Fruit fly (Drosophila melanogaster) whole organism, prepupa: ENCODE measurements around the gene cup.

ENCODE experiments used
- Blimp-1 ChIP-seq: fragments of 200-800 bp; sonication (Bioruptor generic); optimal IDR thresholded peaks from 3 replicates; lab custom pipeline; 2017; ENCODE audit warnings: missing biosample characterization, missing genetic modification characterization, mild to moderate bottlenecking, moderate library complexity, missing genetic modification reagents
- CG10669 ChIP-seq: fragments of 200-800 bp; sonication (Bioruptor generic); optimal IDR thresholded peaks from 3 replicates; lab custom pipeline; 2018; ENCODE audit warnings: missing biosample characterization, mild to moderate bottlenecking, missing genetic modification characterization, moderate library complexity
- CG11762 ChIP-seq: fragments of 200-800 bp; sonication (Bioruptor generic); optimal IDR thresholded peaks from 3 replicates; lab custom pipeline; 2016; ENCODE audit warnings: missing biosample characterization, missing genetic modification characterization; ENCODE audit not compliant: insufficient read depth
- CG11902 ChIP-seq: fragments of 200-800 bp; sonication (Bioruptor generic); optimal IDR thresholded peaks from 3 replicates; lab custom pipeline; 2016; ENCODE audit warnings: missing biosample characterization, missing genetic modification characterization
- CG1621 ChIP-seq: fragments of 200-800 bp; sonication (Bioruptor generic); optimal IDR thresholded peaks from 3 replicates; lab custom pipeline; 2018; ENCODE audit warnings: missing biosample characterization, mild to moderate bottlenecking, missing genetic modification characterization
- CG31627 ChIP-seq: fragments of 200-800 bp; sonication (Bioruptor generic); optimal IDR thresholded peaks from 3 replicates; lab custom pipeline; 2016; ENCODE audit warnings: missing biosample characterization, missing genetic modification characterization
- CG32006 ChIP-seq: fragments of 200-800 bp; sonication (Bioruptor generic); optimal IDR thresholded peaks from 3 replicates; lab custom pipeline; 2017; ENCODE audit warnings: missing biosample characterization, mild to moderate bottlenecking, missing genetic modification characterization
- CG4318 ChIP-seq: fragments of 200-800 bp; sonication (Bioruptor generic); optimal IDR thresholded peaks from 3 replicates; lab custom pipeline; 2017; ENCODE audit warnings: missing biosample characterization, mild to moderate bottlenecking, missing genetic modification characterization
- CG6163 ChIP-seq: fragments of 200-800 bp; sonication (Bioruptor generic); IDR thresholded peaks from 3 replicates; pipeline ENCODE4 v1.3.6; 2022; ENCODE audit warnings: missing biosample characterization, missing genetic modification characterization
- CG6276 ChIP-seq: fragments of 200-800 bp; sonication (Bioruptor generic); optimal IDR thresholded peaks from 2 replicates; lab custom pipeline; 2017; ENCODE audit warnings: missing biosample characterization, mild to moderate bottlenecking, missing genetic modification characterization
- CG6792 ChIP-seq: fragments of 200-800 bp; sonication (Bioruptor generic); optimal IDR thresholded peaks from 3 replicates; lab custom pipeline; 2016; ENCODE audit warnings: missing biosample characterization, missing genetic modification characterization
- CG6808 ChIP-seq: fragments of 200-800 bp; sonication (Bioruptor generic); optimal IDR thresholded peaks from 3 replicates; lab custom pipeline; 2017; ENCODE audit warnings: missing biosample characterization, missing genetic modification characterization, mild to moderate bottlenecking, moderate library complexity, missing genetic modification reagents
- CG6854 ChIP-seq: fragments of 200-800 bp; sonication (Bioruptor generic); optimal IDR thresholded peaks from 2 replicates; lab custom pipeline; 2017; ENCODE audit warnings: missing biosample characterization, mild to moderate bottlenecking, missing genetic modification characterization
- CG8119 ChIP-seq: fragments of 200-800 bp; sonication (Bioruptor generic); IDR thresholded peaks from 3 replicates; pipeline ENCODE4 v1.3.6; 2022; ENCODE audit warnings: missing biosample characterization, missing genetic modification characterization
- CG8632 ChIP-seq: fragments of 200-800 bp; sonication (Bioruptor generic); optimal IDR thresholded peaks from 3 replicates; lab custom pipeline; 2016; ENCODE audit warnings: missing biosample characterization, missing genetic modification characterization
- Eip75B ChIP-seq: fragments of 200-800 bp; sonication (Bioruptor generic); optimal IDR thresholded peaks from 3 replicates; lab custom pipeline; 2016; ENCODE audit warnings: missing biosample characterization, missing genetic modification characterization
- Eip78C ChIP-seq: fragments of 200-800 bp; sonication (Bioruptor generic); peaks from one replicate; lab custom pipeline; 2016; ENCODE audit warnings: missing biosample characterization, missing genetic modification characterization
- Ets21C ChIP-seq: fragments of 200-800 bp; sonication (Bioruptor generic); optimal IDR thresholded peaks from 3 replicates; lab custom pipeline; 2016; ENCODE audit warnings: missing biosample characterization, missing genetic modification characterization
- Ets96B ChIP-seq: fragments of 200-800 bp; optimal IDR thresholded peaks from 2 replicates; lab custom pipeline; 2019; ENCODE audit warnings: missing biosample characterization, mild to moderate bottlenecking, missing genetic modification characterization, moderate library complexity
- Gug ChIP-seq: fragments of 200-800 bp; sonication (Bioruptor generic); IDR thresholded peaks from 2 replicates; pipeline ENCODE4 v1.3.6; 2022; ENCODE audit warnings: missing biosample characterization, missing genetic modification characterization
- Hr39 ChIP-seq: fragments of 200-800 bp; sonication (Bioruptor generic); optimal IDR thresholded peaks from 2 replicates; lab custom pipeline; 2016; ENCODE audit warnings: missing biosample characterization, missing genetic modification characterization
- Hr4 ChIP-seq: fragments of 200-800 bp; sonication (Bioruptor generic); optimal IDR thresholded peaks from 3 replicates; lab custom pipeline; 2016; ENCODE audit warnings: missing biosample characterization, missing genetic modification characterization
- Met ChIP-seq: fragments of 200-800 bp; sonication (Bioruptor generic); optimal IDR thresholded peaks from 3 replicates; lab custom pipeline; 2016; ENCODE audit warnings: missing biosample characterization, missing genetic modification characterization
- Smox ChIP-seq: fragments of 200-800 bp; sonication (Bioruptor generic); optimal IDR thresholded peaks from 3 replicates; lab custom pipeline; 2016; ENCODE audit warnings: missing biosample characterization, missing genetic modification characterization
- Sox14 ChIP-seq: fragments of 200-800 bp; sonication (Bioruptor generic); optimal IDR thresholded peaks from 3 replicates; lab custom pipeline; 2016; ENCODE audit warnings: missing biosample characterization, missing genetic modification characterization
- achi ChIP-seq: fragments of 200-800 bp; sonication (Bioruptor generic); optimal IDR thresholded peaks from 3 replicates; lab custom pipeline; 2016; ENCODE audit warnings: missing biosample characterization, missing genetic modification characterization
- acj6 ChIP-seq: fragments of 200-800 bp; sonication (Bioruptor generic); optimal IDR thresholded peaks from 3 replicates; lab custom pipeline; 2016; ENCODE audit warnings: missing biosample characterization, missing genetic modification characterization
- cyc ChIP-seq: fragments of 200-800 bp; sonication (Bioruptor generic); optimal IDR thresholded peaks from 3 replicates; lab custom pipeline; 2016; ENCODE audit warnings: missing biosample characterization, missing genetic modification characterization
- esn ChIP-seq: fragments of 200-800 bp; sonication (Bioruptor generic); optimal IDR thresholded peaks from 2 replicates; lab custom pipeline; 2016; ENCODE audit warnings: missing biosample characterization, mild to moderate bottlenecking, missing genetic modification characterization, moderate library complexity
- fd59A ChIP-seq: fragments of 200-800 bp; sonication (Bioruptor generic); optimal IDR thresholded peaks from 2 replicates; lab custom pipeline; 2017; ENCODE audit warnings: missing biosample characterization, mild to moderate bottlenecking, missing genetic modification characterization, missing genetic modification reagents
- lz ChIP-seq: fragments of 200-800 bp; sonication (Bioruptor generic); optimal IDR thresholded peaks from 3 replicates; lab custom pipeline; 2016; ENCODE audit warnings: missing biosample characterization, missing genetic modification characterization
- net ChIP-seq: fragments of 200-800 bp; sonication (Bioruptor generic); optimal IDR thresholded peaks from 3 replicates; lab custom pipeline; 2016; ENCODE audit warnings: missing biosample characterization, missing genetic modification characterization
- salr ChIP-seq, 2 experiments: fragments of 200-800 bp; sonication (Bioruptor generic); optimal IDR thresholded peaks; 3 replicates each; lab custom pipeline; 2016 to 2018; ENCODE audit warnings: missing biosample characterization in 2 of 2, missing genetic modification characterization in 2 of 2, mild to moderate bottlenecking in 1 of 2
- ss ChIP-seq, 2 experiments: fragments of 200-800 bp; sonication (Bioruptor generic); optimal IDR thresholded peaks; 2 replicates in 1 of 2; 3 replicates in 1 of 2; lab custom pipeline; 2017 to 2018; ENCODE audit warnings: mild to moderate bottlenecking in 2 of 2, missing biosample characterization in 2 of 2, missing genetic modification characterization in 2 of 2, moderate library complexity in 1 of 2
- svp ChIP-seq: fragments of 200-800 bp; sonication (Bioruptor generic); peaks from one replicate; lab custom pipeline; 2016; ENCODE audit warnings: missing biosample characterization, missing genetic modification characterization
- topi ChIP-seq: fragments of 200-800 bp; sonication (Bioruptor generic); optimal IDR thresholded peaks from 3 replicates; lab custom pipeline; 2016; ENCODE audit warnings: missing biosample characterization, missing genetic modification characterization
- vri ChIP-seq: fragments of 200-800 bp; sonication (Bioruptor generic); optimal IDR thresholded peaks from 3 replicates; lab custom pipeline; 2016; ENCODE audit warnings: missing biosample characterization, mild to moderate bottlenecking, missing genetic modification characterization

cup gene

DNA sequence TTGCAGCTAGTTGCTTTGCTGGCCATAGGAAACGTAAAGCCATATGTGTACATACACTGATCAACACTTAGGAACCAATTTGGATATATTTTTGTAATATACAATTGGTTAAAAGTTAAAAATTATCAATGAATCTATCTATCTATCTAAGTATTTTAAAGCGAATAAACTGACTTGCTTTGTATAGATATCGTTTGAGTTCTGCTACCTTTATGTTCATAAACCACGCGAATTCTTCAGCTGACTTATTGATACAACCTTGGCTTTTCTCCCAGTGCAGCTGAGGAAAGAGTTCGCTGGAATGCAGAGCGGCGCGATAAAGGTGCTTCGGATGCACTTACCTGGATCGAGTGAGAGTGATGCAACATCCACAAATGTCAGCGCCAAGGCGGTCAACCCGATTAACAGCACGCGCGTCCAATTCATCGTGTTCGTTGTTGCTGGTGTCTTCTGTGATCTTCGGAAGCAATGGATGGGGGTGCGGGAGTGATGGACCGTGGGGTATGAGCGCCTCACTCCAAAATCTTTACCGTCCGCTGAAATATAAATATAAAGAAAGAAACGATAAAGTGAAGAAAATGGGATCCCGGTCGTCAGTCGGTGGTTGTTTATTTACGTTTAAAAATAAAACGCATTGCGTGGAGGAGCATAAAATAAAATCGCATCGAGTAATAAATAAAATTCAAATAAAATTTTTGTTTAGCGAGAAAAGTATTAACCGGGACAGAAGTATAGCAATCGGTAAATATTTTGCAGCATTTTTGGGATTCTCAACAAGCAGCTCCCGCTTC lies 38.1 kb downstream of the cup start (continued):
- TF ChIP-seq salr (GFP tag; optimal IDR thresholded peaks at IDR 0.05; lab: Kevin White, UChicago) = no peak
- peak; percentile 21 for TF ChIP-seq CG6808 (GFP tag; lab: Kevin White, UChicago)
- TF ChIP-seq net = peak; percentile 13
- TF ChIP-seq fd59A = no peak
- TF ChIP-seq CG6163 (GFP tag; lab: Robert Waterston, UW) = no peak
- TF ChIP-seq esn (GFP tag; lab: Kevin White, UChicago) = peak; percentile 38
- peak; percentile 8 for TF ChIP-seq CG32006 (GFP tag; lab: Kevin White, UChicago)
- TF ChIP-seq svp (GFP tag; lab: Kevin White, UChicago) = peak; percentile 57
- TF ChIP-seq vri (GFP tag; lab: Kevin White, UChicago) = peak; percentile 32
- TF ChIP-seq achi (GFP tag; lab: Kevin White, UChicago) = peak; percentile 24
- no peak for TF ChIP-seq Hr4
- peak; percentile 51 for TF ChIP-seq Ets96B (tag; lab: Kevin White, UChicago)
- peak; percentile 22 for TF ChIP-seq CG11902 (GFP tag; lab: Kevin White, UChicago)
- peak; percentile 89 for TF ChIP-seq Eip78C
- TF ChIP-seq ss (GFP tag; optimal IDR thresholded peaks at IDR 0.05; lab: Kevin White, UChicago) = peak; percentile 13 to 18
- TF ChIP-seq Smox (GFP tag; lab: Kevin White, UChicago) = peak; percentile 3
- TF ChIP-seq Gug = no peak
- peak; percentile 72 for TF ChIP-seq Blimp-1 (GFP tag; lab: Kevin White, UChicago)
- peak; percentile 35 for TF ChIP-seq CG6792 (GFP tag; lab: Kevin White, UChicago)
- peak; percentile 5 for TF ChIP-seq Sox14 (GFP tag; lab: Kevin White, UChicago)
- no peak for TF ChIP-seq CG4318 (GFP tag; lab: Kevin White, UChicago)
- peak; percentile 24 for TF ChIP-seq topi
- peak; percentile 45 for TF ChIP-seq Eip75B (GFP tag; lab: Kevin White, UChicago)
- no peak for TF ChIP-seq CG6276
- TF ChIP-seq CG10669 (GFP tag; lab: Kevin White, UChicago) = peak; percentile 57

DNA sequence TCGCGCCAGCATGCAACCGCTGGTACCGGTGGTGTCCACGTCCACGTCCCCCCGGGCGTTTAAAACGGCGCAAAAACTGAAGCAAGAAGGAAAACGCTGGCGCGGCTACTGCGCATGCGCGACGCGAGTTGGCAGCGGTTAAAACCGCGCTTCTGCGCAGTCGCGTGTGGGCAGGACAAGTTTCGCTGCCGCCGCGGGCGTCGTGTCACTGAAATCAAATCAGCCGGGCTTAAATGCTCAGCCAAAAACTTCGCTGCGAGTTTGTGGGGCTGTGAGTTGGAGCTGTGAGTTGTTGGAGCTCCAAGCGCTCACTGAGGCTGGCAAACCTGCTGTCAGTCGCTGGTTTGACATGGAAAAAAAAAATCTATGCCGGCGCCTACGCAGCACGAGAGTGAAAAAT lies 41.6 kb downstream of the cup start:
- TF ChIP-seq Eip78C = no peak
- TF ChIP-seq CG6276 = no peak
- TF ChIP-seq CG6854 (GFP tag; lab: Kevin White, UChicago) = no peak
- TF ChIP-seq Ets96B (tag; lab: Kevin White, UChicago) = no peak
- TF ChIP-seq Met = no peak
- TF ChIP-seq CG10669 (GFP tag; lab: Kevin White, UChicago) = no peak
- no peak for TF ChIP-seq achi (GFP tag; lab: Kevin White, UChicago)
- no peak for TF ChIP-seq salr (GFP tag; optimal IDR thresholded peaks at IDR 0.05; lab: Kevin White, UChicago)
- no peak for TF ChIP-seq CG11762 (GFP tag; lab: Kevin White, UChicago)
- TF ChIP-seq acj6 (GFP tag; lab: Kevin White, UChicago) = no peak
- TF ChIP-seq cyc (GFP tag; lab: Kevin White, UChicago) = no peak
- no peak for TF ChIP-seq Gug
- TF ChIP-seq CG8632 (GFP tag; lab: Kevin White, UChicago) = no peak
- no peak for TF ChIP-seq Hr39 (GFP tag; lab: Kevin White, UChicago)
- TF ChIP-seq CG31627 (GFP tag; lab: Kevin White, UChicago) = no peak
- no peak for TF ChIP-seq CG8119
- TF ChIP-seq Smox (GFP tag; lab: Kevin White, UChicago) = no peak
- TF ChIP-seq svp (GFP tag; lab: Kevin White, UChicago) = no peak
- no peak for TF ChIP-seq Eip75B (GFP tag; lab: Kevin White, UChicago)
- TF ChIP-seq lz = no peak

DNA sequence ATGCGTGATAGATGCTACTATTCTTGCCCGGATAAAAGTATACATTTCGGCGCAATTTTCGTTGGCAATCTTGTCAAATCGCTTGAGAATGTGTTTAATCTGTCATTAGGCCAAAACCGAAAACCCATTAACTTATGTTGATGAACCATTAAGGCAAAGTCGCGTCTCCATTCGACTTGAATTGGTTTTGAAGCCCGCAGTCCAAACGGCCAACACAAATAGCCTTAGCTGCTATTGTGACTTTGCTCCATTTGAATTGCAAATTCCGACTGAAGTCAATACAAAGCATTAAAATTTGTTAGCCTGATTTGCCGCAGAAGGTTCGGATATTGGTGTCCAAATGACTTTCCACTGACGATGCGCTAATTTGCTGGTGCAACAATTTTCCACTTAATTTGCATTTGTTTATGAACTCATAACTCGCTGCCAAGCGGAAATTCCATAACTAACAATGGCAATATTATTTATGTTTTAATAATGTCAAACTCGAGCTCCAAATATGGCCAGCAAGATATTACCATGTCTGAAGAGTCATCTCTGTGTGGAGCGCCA lies 43.0 kb downstream of the cup start:
- TF ChIP-seq Ets21C (GFP tag; lab: Kevin White, UChicago) (no peak), CG6276 (no peak), CG1621 (tag; lab: Kevin White, UChicago) (no peak)
